Worm (Caenorhabditis elegans): ENCODE measurements around the gene F53B1.9.

DNA sequence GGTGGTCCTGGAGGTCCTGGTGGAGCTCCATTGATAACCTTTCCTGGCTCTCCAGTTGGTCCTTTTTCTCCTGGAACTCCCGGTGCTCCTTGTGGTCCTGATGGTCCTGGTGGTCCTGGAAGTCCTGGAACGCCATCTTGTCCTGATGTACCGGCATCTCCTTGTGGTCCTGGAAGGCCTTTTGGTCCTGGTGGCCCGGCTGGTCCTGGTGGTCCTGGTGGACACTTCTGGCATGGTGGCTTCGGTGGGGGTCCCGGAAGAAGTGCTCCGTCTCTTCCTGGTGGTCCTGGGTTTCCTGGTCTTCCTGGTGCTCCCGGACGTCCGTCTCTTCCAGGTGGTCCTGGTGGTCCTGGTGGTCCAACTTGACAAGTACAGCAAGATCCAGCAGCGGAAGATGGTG is 13.2 kb upstream of the F53B1.9 start:
- no peak for TF ChIP-seq npax-4 (tag; optimal IDR thresholded peaks at IDR 0.05)
- no peak for TF ChIP-seq nhr-11 (tag; optimal IDR thresholded peaks at IDR 0.05)
- no peak for TF ChIP-seq unc-42 (tag; optimal IDR thresholded peaks at IDR 0.05)
- TF ChIP-seq sox-4 (tag; optimal IDR thresholded peaks at IDR 0.05) = no peak
- TF ChIP-seq ceh-2 (tag; optimal IDR thresholded peaks at IDR 0.05) = no peak
- no peak for TF ChIP-seq elt-4 (tag; optimal IDR thresholded peaks at IDR 0.05)
- no peak for TF ChIP-seq K02D7.2 (tag; optimal IDR thresholded peaks at IDR 0.05)
- TF ChIP-seq pax-1 (tag; optimal IDR thresholded peaks at IDR 0.05) = no peak
- no peak for TF ChIP-seq ama-1 (optimal IDR thresholded peaks at IDR 0.05)
- no peak for TF ChIP-seq ceh-45 (GFP tag; IDR thresholded peaks at IDR 0.05)
